Worm (Caenorhabditis elegans) whole organism, L4 larva: Measurements from ENCODE around the gene C16C8.27.
A peak's percentile ranks its signal among the peaks of the same experiment; 100 is the strongest.

ENCODE experiments used
- F10B5.3 ChIP-seq: sonication (generic microtip); optimal IDR thresholded peaks from 2 replicates; lab custom pipeline; 2016; ENCODE audit warnings: mild to moderate bottlenecking, missing genetic modification characterization, missing compliant biosample characterization
- F26F4.8 ChIP-seq: fragments of 200-800 bp; sonication (Bioruptor generic); conservative IDR thresholded peaks from 2 replicates; pipeline ENCODE4 v1.3.6; 2022; ENCODE audit warnings: missing genetic modification characterization, missing compliant biosample characterization
- F37D6.2 ChIP-seq: sonication (generic microtip); optimal IDR thresholded peaks from 2 replicates; lab custom pipeline; 2016; ENCODE audit warnings: mild to moderate bottlenecking, missing genetic modification characterization, missing compliant biosample characterization
- F44E2.7 ChIP-seq: fragments of 200-800 bp; sonication (Bioruptor generic); IDR thresholded peaks from 2 replicates; pipeline ENCODE4 v2.1.2; 2022; ENCODE audit warnings: missing genetic modification characterization, missing compliant biosample characterization
- F49E8.2 ChIP-seq: sonication (generic microtip); optimal IDR thresholded peaks from 2 replicates; lab custom pipeline; 2016; ENCODE audit warnings: missing compliant biosample characterization, mild to moderate bottlenecking, missing genetic modification characterization, borderline replicate concordance
- T20F7.1 ChIP-seq: fragments of 200-800 bp; sonication (Bioruptor generic); optimal IDR thresholded peaks from 2 replicates; lab custom pipeline; 2018; ENCODE audit warnings: mild to moderate bottlenecking, missing genetic modification characterization, missing compliant biosample characterization
- Y48G9A.11 ChIP-seq: fragments of 200-800 bp; sonication (Bioruptor generic); IDR thresholded peaks from 2 replicates; pipeline ENCODE4 v1.3.6; 2022; ENCODE audit warnings: missing genetic modification reagents, missing genetic modification characterization, missing compliant biosample characterization
- Y75B8A.6 ChIP-seq: fragments of 200-800 bp; sonication (Bioruptor generic); IDR thresholded peaks from 2 replicates; pipeline ENCODE4 v1.3.6; 2022; ENCODE audit warnings: missing genetic modification reagents, missing genetic modification characterization, missing compliant biosample characterization
- ZK337.2 ChIP-seq: fragments of 200-800 bp; sonication (Bioruptor generic); IDR thresholded peaks from 2 replicates; pipeline ENCODE4 v1.3.6; 2022; ENCODE audit warnings: missing genetic modification reagents, missing genetic modification characterization, missing compliant biosample characterization
- aha-1 ChIP-seq: fragments of 150-350 bp; peaks from one replicate; lab custom pipeline; 2014; ENCODE audit warnings: missing biosample characterization, missing genetic modification characterization
- ama-1 ChIP-seq: fragments of 150-350 bp; optimal IDR thresholded peaks from 2 replicates; lab custom pipeline; 2014; ENCODE audit warnings: inconsistent platforms, mixed read lengths
- attf-4 ChIP-seq: sonication (generic microtip); optimal IDR thresholded peaks from 3 replicates; lab custom pipeline; 2017; ENCODE audit warnings: missing biosample characterization, missing genetic modification characterization
- ceh-20 ChIP-seq: fragments of 200-800 bp; sonication (Bioruptor generic); IDR thresholded peaks from 2 replicates; pipeline ENCODE4 v1.3.6; 2022; ENCODE audit warnings: missing genetic modification reagents, missing genetic modification characterization, missing compliant biosample characterization
- ceh-28 ChIP-seq: fragments of 150-350 bp; optimal IDR thresholded peaks from 2 replicates; lab custom pipeline; 2014; ENCODE audit warnings: missing biosample characterization, missing genetic modification reagents, missing genetic modification characterization
- ceh-62 ChIP-seq: sonication (generic microtip); optimal IDR thresholded peaks from 2 replicates; lab custom pipeline; 2017; ENCODE audit warnings: missing biosample characterization, missing genetic modification characterization
- ceh-82 ChIP-seq: sonication (generic microtip); optimal IDR thresholded peaks from 2 replicates; lab custom pipeline; 2017; ENCODE audit warnings: missing biosample characterization, missing genetic modification characterization
- ces-1 ChIP-seq: fragments of 150-350 bp; sonication (generic microtip); optimal IDR thresholded peaks from 4 replicates; lab custom pipeline; 2014; ENCODE audit warnings: missing biosample characterization, missing genetic modification reagents, missing genetic modification characterization
- cey-2 ChIP-seq: sonication (generic microtip); optimal IDR thresholded peaks from 3 replicates; lab custom pipeline; 2017; ENCODE audit warnings: missing genetic modification characterization, mild to moderate bottlenecking, missing compliant biosample characterization, antibody characterized with exemption, borderline replicate concordance; ENCODE audit not compliant: insufficient read depth
- daf-8 ChIP-seq: fragments of 200-800 bp; sonication (Bioruptor generic); IDR thresholded peaks from 2 replicates; pipeline ENCODE4 v1.3.6; 2022; ENCODE audit warnings: missing genetic modification characterization, missing compliant biosample characterization
- dmd-6 ChIP-seq: fragments of 200-800 bp; sonication (Bioruptor generic); IDR thresholded peaks from 2 replicates; pipeline ENCODE4 v1.3.6; 2022; ENCODE audit warnings: missing genetic modification reagents, missing genetic modification characterization, missing compliant biosample characterization
- dpl-1 ChIP-seq: fragments of 150-350 bp; optimal IDR thresholded peaks from 2 replicates; lab custom pipeline; 2014; ENCODE audit warnings: missing biosample characterization, missing genetic modification reagents, missing genetic modification characterization
- dve-1 ChIP-seq: sonication (generic microtip); optimal IDR thresholded peaks from 2 replicates; lab custom pipeline; 2017; ENCODE audit warnings: antibody characterized with exemption, mild to moderate bottlenecking, missing genetic modification characterization, missing compliant biosample characterization; ENCODE audit not compliant: insufficient read depth
- egl-43 ChIP-seq: fragments of 200-800 bp; sonication (Bioruptor generic); IDR thresholded peaks from 2 replicates; pipeline ENCODE4 v1.3.6; 2022; ENCODE audit warnings: missing genetic modification reagents, missing genetic modification characterization, missing compliant biosample characterization
- fkh-10 ChIP-seq: fragments of 150-350 bp; optimal IDR thresholded peaks from 2 replicates; lab custom pipeline; 2014; ENCODE audit warnings: missing biosample characterization, missing genetic modification reagents, missing genetic modification characterization
- hif-1 ChIP-seq, 2 experiments: sonication (generic microtip); optimal IDR thresholded peaks; 2 replicates each; lab custom pipeline; 2016 to 2017; ENCODE audit warnings: missing compliant biosample characterization in 2 of 2, missing genetic modification characterization in 2 of 2, missing genetic modification reagents in 2 of 2, missing genotype in 2 of 2, mild to moderate bottlenecking in 1 of 2
- hmg-1.1 ChIP-seq: fragments of 200-800 bp; sonication (Bioruptor generic); IDR thresholded peaks from 2 replicates; pipeline ENCODE4 v1.3.6; 2022; ENCODE audit warnings: missing genetic modification reagents, missing genetic modification characterization, missing compliant biosample characterization
- lin-1 ChIP-seq: fragments of 200-800 bp; sonication (Bioruptor generic); IDR thresholded peaks from 2 replicates; pipeline ENCODE4 v1.3.6; 2022; ENCODE audit warnings: missing genetic modification reagents, missing genetic modification characterization, missing compliant biosample characterization
- lin-13 ChIP-seq: fragments of 150-350 bp; optimal IDR thresholded peaks from 2 replicates; lab custom pipeline; 2014; ENCODE audit warnings: missing biosample characterization, missing genetic modification reagents, missing genetic modification characterization
- lin-15B ChIP-seq: fragments of 150-350 bp; sonication (generic microtip); optimal IDR thresholded peaks from 3 replicates; lab custom pipeline; 2014; ENCODE audit warnings: missing biosample characterization, missing genetic modification characterization
- lin-29 ChIP-seq: fragments of 200-800 bp; sonication (Bioruptor generic); IDR thresholded peaks from 2 replicates; pipeline ENCODE4 v1.3.6; 2022; ENCODE audit warnings: missing genetic modification reagents, missing genetic modification characterization, missing compliant biosample characterization
- lir-3 ChIP-seq: sonication (generic microtip); optimal IDR thresholded peaks from 2 replicates; lab custom pipeline; 2016; ENCODE audit warnings: mild to moderate bottlenecking, missing genetic modification characterization, missing compliant biosample characterization
- lsy-2 ChIP-seq, 2 experiments: fragments of 150-350 bp in 1 of 2; sonication (generic microtip) in 1 of 2; optimal IDR thresholded peaks; 2 replicates each; lab custom pipeline; 2014 to 2017; ENCODE audit warnings: missing biosample characterization in 2 of 2, missing genetic modification characterization in 2 of 2
- madf-5 ChIP-seq, 2 experiments: fragments of 200-800 bp; sonication (Bioruptor generic); IDR thresholded peaks; 2 replicates each; pipeline ENCODE4 v1.3.6; 2022; ENCODE audit warnings: missing compliant biosample characterization in 2 of 2, missing genetic modification characterization in 2 of 2
- madf-9 ChIP-seq: fragments of 200-800 bp; sonication (Bioruptor generic); conservative IDR thresholded peaks from 2 replicates; pipeline ENCODE4 v1.3.6; 2022; ENCODE audit warnings: missing genetic modification reagents, missing genetic modification characterization, missing compliant biosample characterization
- mdt-29 ChIP-seq: fragments of 200-800 bp; sonication (Bioruptor generic); IDR thresholded peaks from 2 replicates; pipeline ENCODE4 v1.3.6; 2022; ENCODE audit warnings: missing genetic modification reagents, missing genetic modification characterization, missing compliant biosample characterization
- mep-1 ChIP-seq: fragments of 150-350 bp; sonication (generic microtip); optimal IDR thresholded peaks from 3 replicates; lab custom pipeline; 2014; ENCODE audit warnings: missing biosample characterization, missing genetic modification characterization
- mes-2 ChIP-seq: sonication (generic microtip); optimal IDR thresholded peaks from 2 replicates; lab custom pipeline; 2016; ENCODE audit warnings: missing genotype, mild to moderate bottlenecking, missing genetic modification characterization, missing compliant biosample characterization; ENCODE audit not compliant: poor library complexity, severe bottlenecking
- nhr-10 ChIP-seq: fragments of 150-350 bp; optimal IDR thresholded peaks from 2 replicates; lab custom pipeline; 2014; ENCODE audit warnings: missing biosample characterization, missing genetic modification characterization
- nhr-25 ChIP-seq: sonication (generic microtip); optimal IDR thresholded peaks from 2 replicates; lab custom pipeline; 2017; ENCODE audit warnings: missing genetic modification characterization, mild to moderate bottlenecking, missing compliant biosample characterization, antibody characterized with exemption, moderate library complexity, borderline replicate concordance; ENCODE audit not compliant: insufficient read depth
- nhr-28 ChIP-seq: fragments of 150-350 bp; optimal IDR thresholded peaks from 2 replicates; lab custom pipeline; 2014; ENCODE audit warnings: missing biosample characterization, missing genetic modification characterization
- nhr-41 ChIP-seq: fragments of 200-800 bp; sonication (Bioruptor generic); IDR thresholded peaks from 2 replicates; pipeline ENCODE4 v1.3.6; 2022; ENCODE audit warnings: missing genetic modification reagents, missing genetic modification characterization, missing compliant biosample characterization
- nhr-42 ChIP-seq: fragments of 200-800 bp; sonication (Bioruptor generic); IDR thresholded peaks from 2 replicates; pipeline ENCODE4 v1.3.6; 2022; ENCODE audit warnings: missing genetic modification characterization, missing compliant biosample characterization
- nhr-48 ChIP-seq: sonication (generic microtip); optimal IDR thresholded peaks from 2 replicates; lab custom pipeline; 2016; ENCODE audit warnings: mild to moderate bottlenecking, missing genetic modification characterization, missing compliant biosample characterization
- nhr-76 ChIP-seq: fragments of 150-350 bp; optimal IDR thresholded peaks from 2 replicates; lab custom pipeline; 2014; ENCODE audit warnings: missing biosample characterization, missing genetic modification characterization
- nhr-77 ChIP-seq: fragments of 150-350 bp; optimal IDR thresholded peaks from 2 replicates; lab custom pipeline; 2014; ENCODE audit warnings: missing biosample characterization, missing genetic modification characterization
- pqm-1 ChIP-seq: sonication (generic microtip); optimal IDR thresholded peaks from 2 replicates; lab custom pipeline; 2017; ENCODE audit warnings: missing biosample characterization, missing genetic modification characterization
- skn-1 ChIP-seq: fragments of 150-350 bp; optimal IDR thresholded peaks from 2 replicates; lab custom pipeline; 2014; ENCODE audit warnings: missing biosample characterization, missing genetic modification characterization
- spr-1 ChIP-seq: sonication (generic microtip); optimal IDR thresholded peaks from 2 replicates; lab custom pipeline; 2016; ENCODE audit warnings: mild to moderate bottlenecking, missing genetic modification characterization, missing compliant biosample characterization
- tra-1 ChIP-seq: fragments of 200-800 bp; sonication (Bioruptor generic); IDR thresholded peaks from 2 replicates; pipeline ENCODE4 v1.3.6; 2022; ENCODE audit warnings: missing genetic modification reagents, missing genetic modification characterization, missing compliant biosample characterization
- vab-7 ChIP-seq: fragments of 200-800 bp; sonication (Bioruptor generic); IDR thresholded peaks from 2 replicates; pipeline ENCODE4 v1.3.6; 2022; ENCODE audit warnings: missing genetic modification reagents, missing genetic modification characterization, missing compliant biosample characterization
- zag-1 ChIP-seq: fragments of 150-350 bp; optimal IDR thresholded peaks from 2 replicates; lab custom pipeline; 2014; ENCODE audit warnings: missing biosample characterization, missing genetic modification characterization
- zfp-3 ChIP-seq: fragments of 200-800 bp; sonication (Bioruptor generic); conservative IDR thresholded peaks from 2 replicates; pipeline ENCODE4 v1.3.6; 2022; ENCODE audit warnings: missing genetic modification reagents, missing genetic modification characterization, missing compliant biosample characterization

The C16C8.27 gene

DNA sequence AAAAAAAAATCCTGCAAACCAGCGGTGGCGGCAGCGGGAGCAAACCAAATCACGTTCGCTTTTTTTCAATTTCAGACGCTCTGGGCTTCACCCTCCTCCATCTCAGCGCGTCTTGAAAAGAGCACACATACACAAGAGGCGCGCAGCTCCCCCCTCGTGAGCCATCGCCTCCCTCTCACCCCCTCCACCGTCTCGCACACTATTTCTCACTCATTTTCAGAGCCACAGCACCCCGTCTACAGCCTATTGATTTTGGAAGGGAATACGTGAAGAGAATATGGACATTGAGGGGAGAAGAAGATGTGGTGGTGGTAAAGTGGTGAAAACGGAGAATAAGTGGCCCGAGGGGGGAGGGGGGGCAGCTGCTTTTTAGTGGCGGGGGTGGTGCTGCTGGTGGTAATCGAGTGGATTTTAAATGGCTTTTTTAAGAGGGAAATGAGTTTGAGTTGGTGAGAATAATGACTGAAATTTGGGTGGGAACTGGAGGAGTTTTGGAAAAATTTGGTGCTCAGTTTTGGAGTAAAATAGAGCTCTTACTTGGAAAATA, 13.2 kb upstream of the C16C8.27 start (continued):
- TF ChIP-seq lin-13 (GFP tag; lab: Kevin White, UChicago) (no peak), Y75B8A.6 (GFP tag; lab: Robert Waterston, UW) (no peak), ceh-62 (tag; lab: Kevin White, UChicago) (no peak), nhr-10 (no peak), lir-3 (tag; lab: Kevin White, UChicago) (no peak), ces-1 (no peak), attf-4 (tag; lab: Kevin White, UChicago) (no peak), dve-1 (tag; lab: Kevin White, UChicago) (no peak), madf-9 (GFP tag; lab: Robert Waterston, UW) (no peak), F26F4.8 (GFP tag; lab: Robert Waterston, UW) (no peak), hmg-1.1 (peak; percentile 71), egl-43 (GFP tag; lab: Robert Waterston, UW) (0 out of 2 replicates have a peak, but pooled peaks have one; percentile 20), dpl-1 (GFP tag; lab: Kevin White, UChicago) (no peak), F49E8.2 (tag; lab: Kevin White, UChicago) (no peak), ceh-20 (GFP tag; lab: Robert Waterston, UW) (no peak), ama-1 (no peak), ceh-28 (tag; lab: Kevin White, UChicago) (no peak), lin-1 (GFP tag; lab: Robert Waterston, UW) (no peak), nhr-41 (GFP tag; lab: Robert Waterston, UW) (no peak), daf-8 (GFP tag; lab: Robert Waterston, UW) (no peak), F10B5.3 (no peak), lin-29 (GFP tag; lab: Robert Waterston, UW) (no peak), madf-5 (GFP tag; IDR thresholded peaks at IDR 0.05; lab: Robert Waterston, UW) (no peak), fkh-10 (GFP tag; lab: Kevin White, UChicago) (no peak), zag-1 (tag; lab: Kevin White, UChicago) (no peak), T20F7.1 (GFP tag; lab: Kevin White, UChicago) (no peak), spr-1 (tag; lab: Kevin White, UChicago) (no peak), nhr-42 (GFP tag; lab: Robert Waterston, UW) (no peak), nhr-76 (no peak), zfp-3 (GFP tag; lab: Robert Waterston, UW) (no peak), aha-1 (tag; lab: Kevin White, UChicago) (peak; percentile 93), F37D6.2 (tag; lab: Kevin White, UChicago) (no peak), nhr-77 (tag; lab: Kevin White, UChicago) (no peak), dmd-6 (GFP tag; lab: Robert Waterston, UW) (no peak), vab-7 (GFP tag; lab: Robert Waterston, UW) (no peak), lin-15B (tag; lab: Kevin White, UChicago) (no peak), Y48G9A.11 (no peak), ZK337.2 (GFP tag; lab: Robert Waterston, UW) (no peak), lsy-2 (tag; optimal IDR thresholded peaks at IDR 0.05; lab: Kevin White, UChicago) (peak in 1 of 2 experiments; percentile 29), cey-2 (tag; lab: Kevin White, UChicago) (no peak), nhr-48 (tag; lab: Kevin White, UChicago) (no peak), skn-1 (tag; lab: Kevin White, UChicago) (no peak), pqm-1 (tag; lab: Kevin White, UChicago) (no peak), hif-1 (tag; optimal IDR thresholded peaks at IDR 0.05; lab: Kevin White, UChicago) (peak in 1 of 2 experiments; percentile 18), F44E2.7 (GFP tag; lab: Robert Waterston, UW) (no peak), nhr-28 (tag; lab: Kevin White, UChicago) (no peak), nhr-25 (tag; lab: Kevin White, UChicago) (no peak), mes-2 (tag; lab: Kevin White, UChicago) (no peak), mep-1 (tag; lab: Kevin White, UChicago) (peak; percentile 46), ceh-82 (tag; lab: Kevin White, UChicago) (no peak), tra-1 (GFP tag; lab: Robert Waterston, UW) (no peak), mdt-29 (no peak)
